Fruit fly (Drosophila melanogaster) whole organism, prepupa: ENCODE data around the gene CG13965.

Source experiments
- Blimp-1 ChIP-seq: fragments of 200-800 bp; sonication (Bioruptor generic); optimal IDR thresholded peaks from 3 replicates; lab custom pipeline; 2017; ENCODE audit warnings: missing biosample characterization, missing genetic modification characterization, mild to moderate bottlenecking, moderate library complexity, missing genetic modification reagents
- CG10631 ChIP-seq: fragments of 200-800 bp; sonication (Bioruptor generic); optimal IDR thresholded peaks from 2 replicates; lab custom pipeline; 2016; ENCODE audit warnings: missing biosample characterization, missing genetic modification characterization
- CG10669 ChIP-seq: fragments of 200-800 bp; sonication (Bioruptor generic); optimal IDR thresholded peaks from 3 replicates; lab custom pipeline; 2018; ENCODE audit warnings: missing biosample characterization, mild to moderate bottlenecking, missing genetic modification characterization, moderate library complexity
- CG11294 ChIP-seq: fragments of 200-800 bp; sonication (Bioruptor generic); IDR thresholded peaks from 2 replicates; pipeline ENCODE4 v1.3.6; 2022; ENCODE audit warnings: missing biosample characterization, missing genetic modification characterization
- CG11762 ChIP-seq: fragments of 200-800 bp; sonication (Bioruptor generic); optimal IDR thresholded peaks from 3 replicates; lab custom pipeline; 2016; ENCODE audit warnings: missing biosample characterization, missing genetic modification characterization; ENCODE audit not compliant: insufficient read depth
- CG11902 ChIP-seq: fragments of 200-800 bp; sonication (Bioruptor generic); optimal IDR thresholded peaks from 3 replicates; lab custom pipeline; 2016; ENCODE audit warnings: missing biosample characterization, missing genetic modification characterization
- CG15336 ChIP-seq: fragments of 200-800 bp; sonication (Bioruptor generic); IDR thresholded peaks from 2 replicates; pipeline ENCODE4 v1.3.6; 2022; ENCODE audit warnings: missing biosample characterization, missing genetic modification characterization
- CG16779 ChIP-seq: fragments of 200-800 bp; sonication (Bioruptor generic); optimal IDR thresholded peaks from 3 replicates; lab custom pipeline; 2017; ENCODE audit warnings: missing biosample characterization, mild to moderate bottlenecking, missing genetic modification characterization
- CG31627 ChIP-seq: fragments of 200-800 bp; sonication (Bioruptor generic); optimal IDR thresholded peaks from 3 replicates; lab custom pipeline; 2016; ENCODE audit warnings: missing biosample characterization, missing genetic modification characterization
- CG32006 ChIP-seq: fragments of 200-800 bp; sonication (Bioruptor generic); optimal IDR thresholded peaks from 3 replicates; lab custom pipeline; 2017; ENCODE audit warnings: missing biosample characterization, mild to moderate bottlenecking, missing genetic modification characterization
- CG34406 ChIP-seq: fragments of 200-800 bp; sonication (Bioruptor generic); optimal IDR thresholded peaks from 3 replicates; lab custom pipeline; 2016; ENCODE audit warnings: missing biosample characterization, missing genetic modification characterization
- CG3919 ChIP-seq: fragments of 200-800 bp; sonication (Bioruptor generic); optimal IDR thresholded peaks from 3 replicates; lab custom pipeline; 2016; ENCODE audit warnings: missing biosample characterization, missing genetic modification characterization
- CG4318 ChIP-seq: fragments of 200-800 bp; sonication (Bioruptor generic); optimal IDR thresholded peaks from 3 replicates; lab custom pipeline; 2017; ENCODE audit warnings: missing biosample characterization, mild to moderate bottlenecking, missing genetic modification characterization
- CG6163 ChIP-seq: fragments of 200-800 bp; sonication (Bioruptor generic); IDR thresholded peaks from 3 replicates; pipeline ENCODE4 v1.3.6; 2022; ENCODE audit warnings: missing biosample characterization, missing genetic modification characterization
- CG6276 ChIP-seq: fragments of 200-800 bp; sonication (Bioruptor generic); optimal IDR thresholded peaks from 2 replicates; lab custom pipeline; 2017; ENCODE audit warnings: missing biosample characterization, mild to moderate bottlenecking, missing genetic modification characterization
- CG6808 ChIP-seq: fragments of 200-800 bp; sonication (Bioruptor generic); optimal IDR thresholded peaks from 3 replicates; lab custom pipeline; 2017; ENCODE audit warnings: missing biosample characterization, missing genetic modification characterization, mild to moderate bottlenecking, moderate library complexity, missing genetic modification reagents
- CG6854 ChIP-seq: fragments of 200-800 bp; sonication (Bioruptor generic); optimal IDR thresholded peaks from 2 replicates; lab custom pipeline; 2017; ENCODE audit warnings: missing biosample characterization, mild to moderate bottlenecking, missing genetic modification characterization
- CG7368 ChIP-seq: fragments of 200-800 bp; sonication (Bioruptor generic); optimal IDR thresholded peaks from 3 replicates; lab custom pipeline; 2016; ENCODE audit warnings: missing biosample characterization, missing genetic modification characterization
- CG8119 ChIP-seq: fragments of 200-800 bp; sonication (Bioruptor generic); IDR thresholded peaks from 3 replicates; pipeline ENCODE4 v1.3.6; 2022; ENCODE audit warnings: missing biosample characterization, missing genetic modification characterization
- CG8319 ChIP-seq: fragments of 200-800 bp; sonication (Bioruptor generic); optimal IDR thresholded peaks from 3 replicates; lab custom pipeline; 2016; ENCODE audit warnings: missing biosample characterization, missing genetic modification characterization
- CG8632 ChIP-seq: fragments of 200-800 bp; sonication (Bioruptor generic); optimal IDR thresholded peaks from 3 replicates; lab custom pipeline; 2016; ENCODE audit warnings: missing biosample characterization, missing genetic modification characterization
- CG9139 ChIP-seq: fragments of 200-800 bp; sonication (Bioruptor generic); optimal IDR thresholded peaks from 3 replicates; lab custom pipeline; 2017; ENCODE audit warnings: missing biosample characterization, mild to moderate bottlenecking, missing genetic modification characterization
- Eip78C ChIP-seq: fragments of 200-800 bp; sonication (Bioruptor generic); peaks from one replicate; lab custom pipeline; 2016; ENCODE audit warnings: missing biosample characterization, missing genetic modification characterization
- Eip93F ChIP-seq: fragments of 200-800 bp; sonication (Bioruptor generic); optimal IDR thresholded peaks from 2 replicates; lab custom pipeline; 2016; ENCODE audit warnings: missing biosample characterization, mild to moderate bottlenecking, missing genetic modification characterization
- Ets21C ChIP-seq: fragments of 200-800 bp; sonication (Bioruptor generic); optimal IDR thresholded peaks from 3 replicates; lab custom pipeline; 2016; ENCODE audit warnings: missing biosample characterization, missing genetic modification characterization
- Ets96B ChIP-seq: fragments of 200-800 bp; optimal IDR thresholded peaks from 2 replicates; lab custom pipeline; 2019; ENCODE audit warnings: missing biosample characterization, mild to moderate bottlenecking, missing genetic modification characterization, moderate library complexity
- Hr38 ChIP-seq: sonication (Bioruptor generic); optimal IDR thresholded peaks from 2 replicates; lab custom pipeline; 2016; ENCODE audit warnings: missing biosample characterization, missing genetic modification characterization
- Hr4 ChIP-seq: fragments of 200-800 bp; sonication (Bioruptor generic); optimal IDR thresholded peaks from 3 replicates; lab custom pipeline; 2016; ENCODE audit warnings: missing biosample characterization, missing genetic modification characterization
- Lpt ChIP-seq: fragments of 200-800 bp; sonication (Bioruptor generic); optimal IDR thresholded peaks from 3 replicates; lab custom pipeline; 2016; ENCODE audit warnings: missing biosample characterization, missing genetic modification characterization
- OdsH ChIP-seq: fragments of 200-800 bp; sonication (Bioruptor generic); optimal IDR thresholded peaks from 3 replicates; lab custom pipeline; 2016; ENCODE audit warnings: missing biosample characterization, missing genetic modification characterization
- Sox102F ChIP-seq: fragments of 200-800 bp; sonication (Bioruptor generic); optimal IDR thresholded peaks from 2 replicates; lab custom pipeline; 2016; ENCODE audit warnings: missing biosample characterization, mild to moderate bottlenecking, missing genetic modification characterization
- Sox14 ChIP-seq: fragments of 200-800 bp; sonication (Bioruptor generic); optimal IDR thresholded peaks from 3 replicates; lab custom pipeline; 2016; ENCODE audit warnings: missing biosample characterization, missing genetic modification characterization
- Sox15 ChIP-seq: fragments of 200-800 bp; sonication (Bioruptor generic); optimal IDR thresholded peaks from 3 replicates; lab custom pipeline; 2016; ENCODE audit warnings: missing biosample characterization, missing genetic modification characterization
- achi ChIP-seq: fragments of 200-800 bp; sonication (Bioruptor generic); optimal IDR thresholded peaks from 3 replicates; lab custom pipeline; 2016; ENCODE audit warnings: missing biosample characterization, missing genetic modification characterization
- acj6 ChIP-seq: fragments of 200-800 bp; sonication (Bioruptor generic); optimal IDR thresholded peaks from 3 replicates; lab custom pipeline; 2016; ENCODE audit warnings: missing biosample characterization, missing genetic modification characterization
- cyc ChIP-seq: fragments of 200-800 bp; sonication (Bioruptor generic); optimal IDR thresholded peaks from 3 replicates; lab custom pipeline; 2016; ENCODE audit warnings: missing biosample characterization, missing genetic modification characterization
- dsx ChIP-seq: fragments of 200-800 bp; optimal IDR thresholded peaks from 3 replicates; lab custom pipeline; 2019; ENCODE audit warnings: missing biosample characterization, mild to moderate bottlenecking, missing genetic modification characterization, moderate library complexity; ENCODE audit not compliant: poor library complexity, severe bottlenecking
- esn ChIP-seq: fragments of 200-800 bp; sonication (Bioruptor generic); optimal IDR thresholded peaks from 2 replicates; lab custom pipeline; 2016; ENCODE audit warnings: missing biosample characterization, mild to moderate bottlenecking, missing genetic modification characterization, moderate library complexity
- fd59A ChIP-seq: fragments of 200-800 bp; sonication (Bioruptor generic); optimal IDR thresholded peaks from 2 replicates; lab custom pipeline; 2017; ENCODE audit warnings: missing biosample characterization, mild to moderate bottlenecking, missing genetic modification characterization, missing genetic modification reagents
- fd85E ChIP-seq: fragments of 200-800 bp; sonication (Bioruptor generic); optimal IDR thresholded peaks from 3 replicates; lab custom pipeline; 2016; ENCODE audit warnings: missing biosample characterization, missing genetic modification characterization
- fkh ChIP-seq: fragments of 200-800 bp; sonication (Bioruptor generic); optimal IDR thresholded peaks from 3 replicates; lab custom pipeline; 2017; ENCODE audit warnings: missing biosample characterization, mild to moderate bottlenecking, missing genetic modification characterization, moderate library complexity
- lz ChIP-seq: fragments of 200-800 bp; sonication (Bioruptor generic); optimal IDR thresholded peaks from 3 replicates; lab custom pipeline; 2016; ENCODE audit warnings: missing biosample characterization, missing genetic modification characterization
- salr ChIP-seq, 2 experiments: fragments of 200-800 bp; sonication (Bioruptor generic); optimal IDR thresholded peaks; 3 replicates each; lab custom pipeline; 2016 to 2018; ENCODE audit warnings: missing biosample characterization in 2 of 2, missing genetic modification characterization in 2 of 2, mild to moderate bottlenecking in 1 of 2
- spab ChIP-seq: fragments of 200-800 bp; sonication (Bioruptor generic); optimal IDR thresholded peaks from 2 replicates; lab custom pipeline; 2017; ENCODE audit warnings: missing biosample characterization, mild to moderate bottlenecking, missing genetic modification characterization, missing genetic modification reagents
- svp ChIP-seq: fragments of 200-800 bp; sonication (Bioruptor generic); peaks from one replicate; lab custom pipeline; 2016; ENCODE audit warnings: missing biosample characterization, missing genetic modification characterization
- topi ChIP-seq: fragments of 200-800 bp; sonication (Bioruptor generic); optimal IDR thresholded peaks from 3 replicates; lab custom pipeline; 2016; ENCODE audit warnings: missing biosample characterization, missing genetic modification characterization
- vri ChIP-seq: fragments of 200-800 bp; sonication (Bioruptor generic); optimal IDR thresholded peaks from 3 replicates; lab custom pipeline; 2016; ENCODE audit warnings: missing biosample characterization, mild to moderate bottlenecking, missing genetic modification characterization

The CG13965 gene

dm6 chr2L:19989658-19990362 is 27.7 kb upstream of the CG13965 start:
- TF ChIP-seq CG15336 (peak; percentile 23; the same call in 1 of the 2 replicates), CG10631 (peak; percentile 5), svp (peak; percentile 46), achi (GFP tag; lab: Kevin White, UChicago) (peak; percentile 30), CG6854 (GFP tag; lab: Kevin White, UChicago) (no peak), CG32006 (GFP tag; lab: Kevin White, UChicago) (peak; percentile 70), Eip78C (GFP tag; lab: Kevin White, UChicago) (peak; percentile 62), CG11902 (GFP tag; lab: Kevin White, UChicago) (no peak), vri (GFP tag; lab: Kevin White, UChicago) (no peak), OdsH (peak; percentile 23), Sox14 (no peak), CG4318 (peak; percentile 41), Hr4 (peak; percentile 17), fd59A (GFP tag; lab: Kevin White, UChicago) (no peak), Sox15 (GFP tag; lab: Kevin White, UChicago) (no peak), salr (GFP tag; optimal IDR thresholded peaks at IDR 0.05; lab: Kevin White, UChicago) (peak in 1 of 2 experiments; percentile 67), acj6 (GFP tag; lab: Kevin White, UChicago) (peak; percentile 22), CG34406 (peak; percentile 27), CG8632 (peak; percentile 49), CG6808 (GFP tag; lab: Kevin White, UChicago) (no peak), CG8119 (GFP tag; lab: Robert Waterston, UW) (peak; percentile 46; the same call in 2 of the 3 replicates), CG6276 (GFP tag; lab: Kevin White, UChicago) (peak; percentile 23)

- TF ChIP-seq CG6854 (GFP tag; lab: Kevin White, UChicago) (no peak), CG8319 (GFP tag; lab: Kevin White, UChicago) (no peak), CG10669 (GFP tag; lab: Kevin White, UChicago) (no peak), Sox15 (GFP tag; lab: Kevin White, UChicago) (no peak), Blimp-1 (no peak), CG7368 (GFP tag; lab: Kevin White, UChicago) (no peak), svp (peak; percentile 58), Sox102F (GFP tag; lab: Kevin White, UChicago) (no peak), CG3919 (GFP tag; lab: Kevin White, UChicago) (no peak), esn (GFP tag; lab: Kevin White, UChicago) (peak; percentile 25), CG11294 (GFP tag; lab: Robert Waterston, UW) (no peak), spab (GFP tag; lab: Kevin White, UChicago) (no peak), CG6808 (GFP tag; lab: Kevin White, UChicago) (no peak), topi (GFP tag; lab: Kevin White, UChicago) (no peak), fkh (peak; percentile 43), Hr4 (no peak), CG16779 (tag; lab: Kevin White, UChicago) (no peak), CG9139 (GFP tag; lab: Kevin White, UChicago) (no peak), fd85E (GFP tag; lab: Kevin White, UChicago) (no peak), Eip93F (GFP tag; lab: Kevin White, UChicago) (no peak), Ets21C (GFP tag; lab: Kevin White, UChicago) (no peak), CG31627 (GFP tag; lab: Kevin White, UChicago) (peak; percentile 5), vri (GFP tag; lab: Kevin White, UChicago) (peak; percentile 37), achi (GFP tag; lab: Kevin White, UChicago) (no peak), salr (GFP tag; optimal IDR thresholded peaks at IDR 0.05; lab: Kevin White, UChicago) (no peak), Ets96B (tag; lab: Kevin White, UChicago) (no peak), CG8632 (no peak), CG11762 (GFP tag; lab: Kevin White, UChicago) (no peak), Lpt (GFP tag; lab: Kevin White, UChicago) (no peak), CG6163 (GFP tag; lab: Robert Waterston, UW) (no peak), dsx (GFP tag; lab: Kevin White, UChicago) (no peak), cyc (GFP tag; lab: Kevin White, UChicago) (peak; percentile 16), acj6 (GFP tag; lab: Kevin White, UChicago) (peak; percentile 18), lz (GFP tag; lab: Kevin White, UChicago) (no peak), CG34406 (no peak), Hr38 (GFP tag; lab: Kevin White, UChicago) (no peak)
Observed at dm6 chr2L:19987875-19988665, 25.9 kb upstream of the CG13965 start.
